Worm (Caenorhabditis elegans) whole organism, L4 larva: ENCODE results near the gene nas-4.

ENCODE experiments used
- Y5F2A.4 ChIP-seq: fragments of 200-800 bp; sonication (Bioruptor generic); optimal IDR thresholded peaks from 2 replicates; lab custom pipeline; 2018; ENCODE audit warnings: mild to moderate bottlenecking, missing genetic modification characterization, missing compliant biosample characterization
- ceh-44 ChIP-seq: fragments of 200-800 bp; sonication (Bioruptor generic); IDR thresholded peaks from 2 replicates; pipeline ENCODE4 v1.3.6; 2022; ENCODE audit warnings: missing genetic modification reagents, missing genetic modification characterization, missing compliant biosample characterization
- lin-1 ChIP-seq: fragments of 200-800 bp; sonication (Bioruptor generic); IDR thresholded peaks from 2 replicates; pipeline ENCODE4 v1.3.6; 2022; ENCODE audit warnings: missing genetic modification reagents, missing genetic modification characterization, missing compliant biosample characterization
- nhr-102 ChIP-seq: sonication (generic microtip); optimal IDR thresholded peaks from 2 replicates; lab custom pipeline; 2016; ENCODE audit warnings: mild to moderate bottlenecking, missing genetic modification characterization, moderate library complexity, missing compliant biosample characterization
- nhr-77 ChIP-seq: fragments of 150-350 bp; optimal IDR thresholded peaks from 2 replicates; lab custom pipeline; 2014; ENCODE audit warnings: missing biosample characterization, missing genetic modification characterization
- unc-62 ChIP-seq, 3 experiments: fragments of 150-350 bp in 1 of 3; sonication (generic microtip); optimal IDR thresholded peaks in 2 of 3; peaks in 1 of 3; 1 replicate in 1 of 3; 2 replicates in 2 of 3; lab custom pipeline; 2014 to 2017; ENCODE audit warnings: missing biosample characterization in 3 of 3, missing genetic modification characterization in 3 of 3, missing genetic modification reagents in 3 of 3, missing genotype in 1 of 3
- zfp-3 ChIP-seq: fragments of 200-800 bp; sonication (Bioruptor generic); conservative IDR thresholded peaks from 2 replicates; pipeline ENCODE4 v1.3.6; 2022; ENCODE audit warnings: missing genetic modification reagents, missing genetic modification characterization, missing compliant biosample characterization

DNA sequence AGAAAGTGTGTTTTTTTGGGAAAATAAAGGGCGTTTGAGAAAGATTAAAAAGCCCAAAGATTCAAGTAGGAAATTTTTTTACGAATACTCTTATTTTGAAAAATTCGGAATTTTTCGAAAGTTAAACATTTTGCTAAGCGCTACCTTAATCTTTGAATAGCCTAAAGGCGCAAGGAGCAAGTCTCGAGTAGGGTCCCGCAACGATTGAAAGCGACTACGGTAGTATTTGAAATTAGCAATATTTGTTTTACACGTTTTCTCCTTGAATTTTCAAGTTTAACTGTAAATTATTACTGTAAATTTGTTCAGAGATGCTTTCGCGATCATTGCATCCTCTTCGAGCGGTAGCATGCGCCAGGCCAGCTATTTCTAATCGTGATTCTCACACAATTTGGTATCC, 49.5 kb upstream of the nas-4 start, which contains the start of gene nduf-2.2:
- TF ChIP-seq zfp-3 (no peak), ceh-44 (GFP tag; lab: Robert Waterston, UW) (no peak), nhr-77 (tag; lab: Kevin White, UChicago) (no peak), Y5F2A.4 (GFP tag; lab: Kevin White, UChicago) (no peak), nhr-102 (no peak), unc-62 (GFP tag; optimal IDR thresholded peaks at IDR 0.05 in 1 of 2; lab: Kevin White, UChicago) (no peak), unc-62 (tag; optimal IDR thresholded peaks at IDR 0.05; lab: Kevin White, UChicago) (no peak), lin-1 (GFP tag; lab: Robert Waterston, UW) (no peak)
